Fruit fly (Drosophila melanogaster) whole organism, embryonic: ENCODE results near the gene Or85a.

Experiments
- B-H2 ChIP-seq: fragments of 200-800 bp; sonication (Bioruptor generic); optimal IDR thresholded peaks from 2 replicates; lab custom pipeline; 2018; ENCODE audit warnings: missing biosample characterization, mild to moderate bottlenecking, missing genetic modification characterization
- CG11093 ChIP-seq: fragments of 200-800 bp; sonication (Bioruptor generic); IDR thresholded peaks from 3 replicates; pipeline ENCODE4 v1.3.6; 2022; ENCODE audit warnings: missing biosample characterization, missing genetic modification characterization
- CG12071 ChIP-seq: fragments of 200-800 bp; sonication (Bioruptor generic); optimal IDR thresholded peaks from 3 replicates; lab custom pipeline; 2018; ENCODE audit warnings: missing biosample characterization, mild to moderate bottlenecking, missing genetic modification characterization
- CG12769 ChIP-seq: fragments of 200-800 bp; sonication (Bioruptor generic); optimal IDR thresholded peaks from 2 replicates; lab custom pipeline; 2019; ENCODE audit warnings: missing biosample characterization, mild to moderate bottlenecking, missing genetic modification characterization, moderate library complexity
- CG1603 ChIP-seq: fragments of 200-800 bp; sonication (Bioruptor generic); optimal IDR thresholded peaks from 2 replicates; lab custom pipeline; 2019; ENCODE audit warnings: missing biosample characterization, mild to moderate bottlenecking, missing genetic modification characterization, moderate library complexity
- CG2199 ChIP-seq: fragments of 200-800 bp; sonication (Bioruptor generic); IDR thresholded peaks from 3 replicates; pipeline ENCODE4 v1.3.6; 2022; ENCODE audit warnings: missing biosample characterization, missing genetic modification characterization
- CG2202 ChIP-seq: fragments of 200-800 bp; sonication (Bioruptor generic); optimal IDR thresholded peaks from 2 replicates; lab custom pipeline; 2018; ENCODE audit warnings: missing biosample characterization, mild to moderate bottlenecking, missing genetic modification characterization
- CG2875 ChIP-seq: fragments of 200-800 bp; sonication (Bioruptor generic); optimal IDR thresholded peaks from 2 replicates; lab custom pipeline; 2017; ENCODE audit warnings: missing biosample characterization, mild to moderate bottlenecking, missing genetic modification characterization, missing genetic modification reagents
- CG31441 ChIP-seq: fragments of 200-800 bp; sonication (Bioruptor generic); IDR thresholded peaks from 2 replicates; pipeline ENCODE4 v1.3.6; 2022; ENCODE audit warnings: missing biosample characterization, missing genetic modification characterization
- CG32767 ChIP-seq: fragments of 200-800 bp; sonication (Bioruptor generic); IDR thresholded peaks from 2 replicates; pipeline ENCODE4 v1.3.6; 2022; ENCODE audit warnings: missing biosample characterization, missing genetic modification characterization
- CG34376 ChIP-seq: fragments of 200-800 bp; sonication (Bioruptor generic); optimal IDR thresholded peaks from 2 replicates; lab custom pipeline; 2018; ENCODE audit warnings: missing biosample characterization, mild to moderate bottlenecking, missing genetic modification characterization
- CG34422 ChIP-seq: fragments of 200-800 bp; sonication (Bioruptor generic); IDR thresholded peaks from 3 replicates; pipeline ENCODE4 v1.3.6; 2022; ENCODE audit warnings: missing biosample characterization, missing genetic modification characterization
- CG5180 ChIP-seq: fragments of 200-800 bp; sonication (Bioruptor generic); optimal IDR thresholded peaks from 3 replicates; lab custom pipeline; 2017; ENCODE audit warnings: missing biosample characterization, missing genetic modification characterization, mild to moderate bottlenecking, moderate library complexity, missing genetic modification reagents
- CG6272 ChIP-seq: fragments of 200-800 bp; sonication (Bioruptor generic); IDR thresholded peaks from 2 replicates; pipeline ENCODE4 v1.3.6; 2022; ENCODE audit warnings: missing biosample characterization, missing genetic modification characterization
- CG7556 ChIP-seq: fragments of 200-800 bp; sonication (Bioruptor generic); optimal IDR thresholded peaks from 2 replicates; lab custom pipeline; 2017; ENCODE audit warnings: missing biosample characterization, mild to moderate bottlenecking, missing genetic modification characterization
- CG7987 ChIP-seq: fragments of 200-800 bp; sonication (Bioruptor generic); optimal IDR thresholded peaks from 2 replicates; lab custom pipeline; 2018; ENCODE audit warnings: missing biosample characterization, mild to moderate bottlenecking, missing genetic modification characterization, moderate library complexity
- CG8290 ChIP-seq, 3 experiments: fragments of 200-800 bp; sonication (Bioruptor generic); optimal IDR thresholded peaks; 2 replicates each; lab custom pipeline; 2016 to 2019; ENCODE audit warnings: missing biosample characterization in 3 of 3, missing genetic modification characterization in 3 of 3, mild to moderate bottlenecking in 2 of 3, moderate library complexity in 1 of 3
- CG8924 ChIP-seq: fragments of 200-800 bp; optimal IDR thresholded peaks from 3 replicates; lab custom pipeline; 2019; ENCODE audit warnings: missing biosample characterization, mild to moderate bottlenecking, missing genetic modification characterization, moderate library complexity
- CHES-1-like ChIP-seq: fragments of 200-800 bp; sonication (Bioruptor generic); optimal IDR thresholded peaks from 2 replicates; lab custom pipeline; 2016; ENCODE audit warnings: missing biosample characterization, missing genetic modification characterization
- CrebB ChIP-seq: fragments of 200-800 bp; sonication (Bioruptor generic); optimal IDR thresholded peaks from 3 replicates; lab custom pipeline; 2018; ENCODE audit warnings: missing biosample characterization, mild to moderate bottlenecking, missing genetic modification characterization
- D19A ChIP-seq: fragments of 200-800 bp; optimal IDR thresholded peaks from 3 replicates; lab custom pipeline; 2019; ENCODE audit warnings: missing biosample characterization, mild to moderate bottlenecking, missing genetic modification characterization, moderate library complexity
- Deaf1 ChIP-seq: fragments of 200-800 bp; optimal IDR thresholded peaks from 3 replicates; lab custom pipeline; 2019; ENCODE audit warnings: missing biosample characterization, mild to moderate bottlenecking, missing genetic modification characterization, moderate library complexity
- E2f2 ChIP-seq: fragments of 200-800 bp; sonication (Bioruptor generic); IDR thresholded peaks from 2 replicates; pipeline ENCODE4 v1.3.6; 2022; ENCODE audit warnings: missing biosample characterization, missing genetic modification characterization
- Elba2 ChIP-seq: fragments of 200-800 bp; sonication (Bioruptor generic); optimal IDR thresholded peaks from 3 replicates; lab custom pipeline; 2016; ENCODE audit warnings: missing biosample characterization, missing genetic modification characterization
- Fer1 ChIP-seq: fragments of 200-800 bp; sonication (Bioruptor generic); optimal IDR thresholded peaks from 2 replicates; lab custom pipeline; 2017; ENCODE audit warnings: missing biosample characterization, mild to moderate bottlenecking, missing genetic modification characterization
- H2.0 ChIP-seq: fragments of 200-800 bp; sonication (Bioruptor generic); IDR thresholded peaks from 2 replicates; pipeline ENCODE4 v1.3.6; 2022; ENCODE audit warnings: missing biosample characterization, missing genetic modification characterization
- Nf-YB ChIP-seq: fragments of 200-800 bp; sonication (Bioruptor generic); optimal IDR thresholded peaks from 3 replicates; lab custom pipeline; 2019; ENCODE audit warnings: missing biosample characterization, mild to moderate bottlenecking, missing genetic modification characterization, moderate library complexity
- Nf-YC ChIP-seq: fragments of 200-800 bp; optimal IDR thresholded peaks from 3 replicates; lab custom pipeline; 2019; ENCODE audit warnings: missing biosample characterization, mild to moderate bottlenecking, missing genetic modification characterization, moderate library complexity
- Pdp1 ChIP-seq, 2 experiments: fragments of 200-800 bp; sonication (Bioruptor generic); optimal IDR thresholded peaks; 3 replicates each; lab custom pipeline; 2016; ENCODE audit warnings: missing biosample characterization in 2 of 2, missing genetic modification characterization in 2 of 2, mild to moderate bottlenecking in 1 of 2, moderate library complexity in 1 of 2
- ab ChIP-seq: fragments of 200-800 bp; sonication (Bioruptor generic); optimal IDR thresholded peaks from 2 replicates; lab custom pipeline; 2016; ENCODE audit warnings: missing biosample characterization, missing genetic modification characterization
- eve ChIP-seq, 2 experiments: fragments of >200 bp; optimal IDR thresholded peaks; 2 replicates each; lab custom pipeline; 2017; ENCODE audit warnings: missing biosample characterization in 2 of 2, missing genetic modification characterization in 2 of 2
- fd64A ChIP-seq: fragments of 200-800 bp; sonication (Bioruptor generic); optimal IDR thresholded peaks from 3 replicates; lab custom pipeline; 2018; ENCODE audit warnings: missing biosample characterization, mild to moderate bottlenecking, missing genetic modification characterization
- ham ChIP-seq: fragments of 200-800 bp; sonication (Bioruptor generic); IDR thresholded peaks from 2 replicates; pipeline ENCODE4 v1.3.6; 2022; ENCODE audit warnings: missing biosample characterization, missing genetic modification characterization
- her ChIP-seq: fragments of 200-800 bp; sonication (Bioruptor generic); optimal IDR thresholded peaks from 2 replicates; lab custom pipeline; 2016; ENCODE audit warnings: missing biosample characterization, missing genetic modification characterization
- insv ChIP-seq, 2 experiments: fragments of 200-800 bp; sonication (Bioruptor generic); optimal IDR thresholded peaks; 3 replicates each; lab custom pipeline; 2016 to 2018; ENCODE audit warnings: missing biosample characterization in 2 of 2, missing genetic modification characterization in 2 of 2
- jigr1 ChIP-seq: fragments of 200-800 bp; sonication (Bioruptor generic); IDR thresholded peaks from 3 replicates; pipeline ENCODE4 v1.3.6; 2022; ENCODE audit warnings: missing biosample characterization, missing genetic modification characterization
- lab ChIP-seq: fragments of 200-800 bp; sonication (Bioruptor generic); optimal IDR thresholded peaks from 3 replicates; lab custom pipeline; 2017; ENCODE audit warnings: missing biosample characterization, missing genetic modification characterization, mild to moderate bottlenecking, moderate library complexity, missing genetic modification reagents
- mirr ChIP-seq: fragments of 200-800 bp; sonication (Bioruptor generic); optimal IDR thresholded peaks from 3 replicates; lab custom pipeline; 2018; ENCODE audit warnings: missing biosample characterization, mild to moderate bottlenecking, missing genetic modification characterization
- oc ChIP-seq: fragments of 200-800 bp; sonication (Bioruptor generic); optimal IDR thresholded peaks from 2 replicates; lab custom pipeline; 2018; ENCODE audit warnings: missing biosample characterization, mild to moderate bottlenecking, missing genetic modification characterization, moderate library complexity
- odd ChIP-seq: fragments of 200-800 bp; sonication (Bioruptor generic); optimal IDR thresholded peaks from 2 replicates; lab custom pipeline; 2017; ENCODE audit warnings: missing biosample characterization, mild to moderate bottlenecking, missing genetic modification characterization
- pan ChIP-seq, 4 experiments: fragments of >200 bp in 3 of 4; fragments of 200-800 bp in 1 of 4; sonication (Bioruptor generic) in 1 of 4; optimal IDR thresholded peaks in 3 of 4; IDR thresholded peaks in 1 of 4; 2 replicates each; pipeline versions ENCODE4 v1.3.6 to Lab custom; 2017 to 2022; ENCODE audit warnings: missing biosample characterization in 2 of 4, missing genetic modification characterization in 2 of 4, mixed read lengths in 1 of 4
- row ChIP-seq: fragments of 200-800 bp; sonication (Bioruptor generic); IDR thresholded peaks from 3 replicates; pipeline ENCODE4 v1.3.6; 2022; ENCODE audit warnings: missing biosample characterization, missing genetic modification characterization
- scrt ChIP-seq: fragments of 200-800 bp; sonication (Bioruptor generic); optimal IDR thresholded peaks from 2 replicates; lab custom pipeline; 2018; ENCODE audit warnings: missing biosample characterization, mild to moderate bottlenecking, missing genetic modification characterization, moderate library complexity
- sd ChIP-seq: fragments of 200-800 bp; sonication (Bioruptor generic); optimal IDR thresholded peaks from 3 replicates; lab custom pipeline; 2018; ENCODE audit warnings: missing biosample characterization, mild to moderate bottlenecking, missing genetic modification characterization, moderate library complexity
- sens ChIP-seq: fragments of 200-800 bp; sonication (Bioruptor generic); peaks from one replicate; lab custom pipeline; 2016; ENCODE audit warnings: missing biosample characterization, missing genetic modification characterization
- shn ChIP-seq: fragments of 200-800 bp; sonication (Bioruptor generic); optimal IDR thresholded peaks from 3 replicates; lab custom pipeline; 2016; ENCODE audit warnings: missing biosample characterization, missing genetic modification characterization
- tap ChIP-seq: fragments of 200-800 bp; optimal IDR thresholded peaks from 3 replicates; lab custom pipeline; 2019; ENCODE audit warnings: missing biosample characterization, mild to moderate bottlenecking, missing genetic modification characterization, moderate library complexity
- vvl ChIP-seq: fragments of 200-800 bp; sonication (Bioruptor generic); IDR thresholded peaks from 2 replicates; pipeline ENCODE4 v1.3.6; 2022; ENCODE audit warnings: missing biosample characterization, missing genetic modification characterization

Gene Or85a

dm6 chr3R:8357372-8357992 lies 35.9 kb downstream of the Or85a start:
- no peak for TF ChIP-seq D19A (tag; lab: Kevin White, UChicago)
- peak in 1 of 2 experiments; percentile 73 for TF ChIP-seq Pdp1 (GFP tag; optimal IDR thresholded peaks at IDR 0.05; lab: Kevin White, UChicago)
- TF ChIP-seq row, result 0 out of 3 replicates have a peak, but pooled peaks have one; percentile 2
- TF ChIP-seq eve (GFP tag; optimal IDR thresholded peaks at IDR 0.05; lab: Kevin White, UChicago), result peak in 1 of 2 experiments; percentile 73
- TF ChIP-seq vvl, result peak; percentile 57
- TF ChIP-seq tap (tag; lab: Kevin White, UChicago), result peak; percentile 8
- no peak for TF ChIP-seq CG11093 (GFP tag; lab: Robert Waterston, UW)
- TF ChIP-seq CHES-1-like, result no peak
- TF ChIP-seq Nf-YC (tag; lab: Kevin White, UChicago), result peak; percentile 73
- peak; percentile 13 for TF ChIP-seq CrebB (tag; lab: Kevin White, UChicago)
- peak; percentile 10 for TF ChIP-seq lab (GFP tag; lab: Kevin White, UChicago)
- TF ChIP-seq H2.0 (GFP tag; lab: Robert Waterston, UW), result no peak
- peak; percentile 45 for TF ChIP-seq Nf-YB (GFP tag; lab: Kevin White, UChicago)
- peak in 1 of 2 experiments; percentile 83 for TF ChIP-seq insv (GFP tag; optimal IDR thresholded peaks at IDR 0.05; lab: Kevin White, UChicago)
- TF ChIP-seq her, result no peak
- peak; percentile 29 for TF ChIP-seq scrt (GFP tag; lab: Kevin White, UChicago)
- TF ChIP-seq CG2199 (GFP tag; lab: Robert Waterston, UW), result 0 out of 3 replicates have a peak, but pooled peaks have one; percentile 9
- peak; percentile 37; the same call in 1 of the 2 replicates for TF ChIP-seq E2f2 (GFP tag; lab: Robert Waterston, UW)
- peak; percentile 83 for TF ChIP-seq sd
- peak; percentile 41 for TF ChIP-seq fd64A
- TF ChIP-seq odd, result no peak
- TF ChIP-seq ham, result no peak
- no peak for TF ChIP-seq CG2875 (GFP tag; lab: Kevin White, UChicago)
- no peak for TF ChIP-seq pan (optimal IDR thresholded peaks at IDR 0.05; lab: Kevin White, UChicago)
- peak in 1 of 2 experiments; percentile 35 for TF ChIP-seq pan (GFP tag; optimal IDR thresholded peaks at IDR 0.05 in 1 of 2, IDR thresholded peaks at IDR 0.05 in 1 of 2)
- peak; percentile 2 for TF ChIP-seq Elba2 (GFP tag; lab: Kevin White, UChicago)
- peak; percentile 59 for TF ChIP-seq sens
- peak; percentile 22 for TF ChIP-seq CG1603
- no peak for TF ChIP-seq shn
- TF ChIP-seq CG2202, result no peak
- TF ChIP-seq mirr, result peak; percentile 37
- TF ChIP-seq CG32767 (GFP tag; lab: Robert Waterston, UW), result peak; percentile 77; the same call in 1 of the 2 replicates
- peak; percentile 28; the same call in 1 of the 3 replicates for TF ChIP-seq CG34422
- TF ChIP-seq ab (GFP tag; lab: Kevin White, UChicago), result no peak
- peak; percentile 28 for TF ChIP-seq oc (tag; lab: Kevin White, UChicago)
- TF ChIP-seq CG8924 (tag; lab: Kevin White, UChicago), result peak; percentile 1
- peak; percentile 27 for TF ChIP-seq B-H2 (GFP tag; lab: Kevin White, UChicago)
- no peak for TF ChIP-seq jigr1 (GFP tag; lab: Robert Waterston, UW)
- peak; percentile 12 for TF ChIP-seq Fer1 (GFP tag; lab: Kevin White, UChicago)
- peak; percentile 69 for TF ChIP-seq Deaf1 (tag; lab: Kevin White, UChicago)
- TF ChIP-seq CG5180 (GFP tag; lab: Kevin White, UChicago), result peak; percentile 18
- TF ChIP-seq CG12071 (GFP tag; lab: Kevin White, UChicago), result peak; percentile 2
- TF ChIP-seq CG31441 (GFP tag; lab: Robert Waterston, UW), result no peak
- TF ChIP-seq CG8290 (GFP tag; optimal IDR thresholded peaks at IDR 0.05; lab: Kevin White, UChicago), result no peak
- peak in 1 of 2 experiments; percentile 51 for TF ChIP-seq CG8290 (tag; optimal IDR thresholded peaks at IDR 0.05; lab: Kevin White, UChicago)
- TF ChIP-seq CG34376, result peak; percentile 12
- no peak for TF ChIP-seq CG7556 (GFP tag; lab: Kevin White, UChicago)
- peak; percentile 40 for TF ChIP-seq CG12769 (tag; lab: Kevin White, UChicago)
- TF ChIP-seq CG7987 (GFP tag; lab: Kevin White, UChicago), result no peak
- TF ChIP-seq CG6272, result no peak
